Worm (Caenorhabditis elegans) whole organism, mixed stage, embryonic: Measurements from ENCODE around the gene F39F10.2.

Experiments used
- blmp-1 ChIP-seq: fragments of 150-350 bp; optimal IDR thresholded peaks from 2 replicates; lab custom pipeline; 2014; ENCODE audit warnings: missing biosample characterization, missing genetic modification characterization
- ceh-83 ChIP-seq: fragments of 200-800 bp; sonication (Bioruptor generic); optimal IDR thresholded peaks from 2 replicates; lab custom pipeline; 2018; ENCODE audit warnings: mild to moderate bottlenecking, missing genetic modification characterization, missing compliant biosample characterization
- cnd-1 ChIP-seq: fragments of 200-800 bp; sonication (Bioruptor generic); optimal IDR thresholded peaks from 2 replicates; lab custom pipeline; 2018; ENCODE audit warnings: mild to moderate bottlenecking, missing genetic modification characterization, missing compliant biosample characterization
- elt-3 ChIP-seq: fragments of 150-350 bp; optimal IDR thresholded peaks from 2 replicates; lab custom pipeline; 2014; ENCODE audit warnings: missing biosample characterization, missing genetic modification characterization
- flh-1 ChIP-seq: fragments of 200-800 bp; sonication (Bioruptor generic); optimal IDR thresholded peaks from 2 replicates; lab custom pipeline; 2018; ENCODE audit warnings: mild to moderate bottlenecking, missing genetic modification characterization, moderate library complexity, missing compliant biosample characterization
- ham-2 ChIP-seq: fragments of 200-800 bp; sonication (Bioruptor generic); optimal IDR thresholded peaks from 2 replicates; lab custom pipeline; 2018; ENCODE audit warnings: mild to moderate bottlenecking, missing genetic modification characterization, missing compliant biosample characterization
- hlh-1 ChIP-seq: fragments of 150-350 bp; optimal IDR thresholded peaks from 2 replicates; lab custom pipeline; 2014; ENCODE audit warnings: missing biosample characterization, missing genetic modification reagents, missing genetic modification characterization
- nhr-12 ChIP-seq: fragments of 150-350 bp; optimal IDR thresholded peaks from 2 replicates; lab custom pipeline; 2014; ENCODE audit warnings: missing biosample characterization, missing genetic modification characterization
- nhr-237 ChIP-seq: fragments of 150-350 bp; optimal IDR thresholded peaks from 2 replicates; lab custom pipeline; 2014; ENCODE audit warnings: missing biosample characterization, missing genetic modification characterization
- nhr-76 ChIP-seq: sonication (generic microtip); optimal IDR thresholded peaks from 2 replicates; lab custom pipeline; 2017; ENCODE audit warnings: missing biosample characterization, missing genetic modification characterization
- pha-4 ChIP-seq: fragments of 150-350 bp; optimal IDR thresholded peaks from 2 replicates; lab custom pipeline; 2018; ENCODE audit warnings: missing biosample characterization, missing genetic modification reagents, missing genetic modification characterization
- snpc-4 ChIP-seq: fragments of 150-350 bp; optimal IDR thresholded peaks from 2 replicates; lab custom pipeline; 2014; ENCODE audit warnings: missing biosample characterization, missing genetic modification characterization
- unc-62 ChIP-seq: fragments of 150-350 bp; optimal IDR thresholded peaks from 2 replicates; lab custom pipeline; 2014; ENCODE audit warnings: missing biosample characterization, missing genetic modification reagents, missing genetic modification characterization
- ztf-11 ChIP-seq: fragments of 150-350 bp; optimal IDR thresholded peaks from 2 replicates; lab custom pipeline; 2014; ENCODE audit warnings: missing biosample characterization, missing genetic modification characterization

DNA sequence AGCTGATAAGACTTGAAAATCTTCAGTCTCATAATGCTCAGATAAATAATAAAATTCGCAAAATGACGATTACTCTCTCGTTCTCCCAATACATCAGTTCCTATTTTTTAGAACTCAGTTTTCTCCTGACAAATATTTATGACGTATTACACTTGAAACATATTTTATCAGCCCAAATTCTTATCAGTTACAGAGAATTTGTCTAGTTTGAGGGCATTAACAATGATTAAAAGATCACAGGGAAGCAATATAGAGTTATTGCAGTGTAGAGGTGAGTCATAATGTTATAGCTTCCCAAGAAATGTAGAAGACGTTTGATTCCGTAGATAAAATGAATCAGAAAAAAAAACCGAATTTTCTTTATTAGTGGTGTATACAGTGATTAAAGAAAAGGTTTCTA is 24.8 kb downstream of the F39F10.2 start:
- TF ChIP-seq pha-4 (tag; lab: Kevin White, UChicago) (no peak), unc-62 (GFP tag; lab: Kevin White, UChicago) (no peak), nhr-237 (no peak), flh-1 (GFP tag; lab: Kevin White, UChicago) (no peak), ztf-11 (tag; lab: Kevin White, UChicago) (no peak), blmp-1 (no peak), nhr-12 (tag; lab: Kevin White, UChicago) (no peak), nhr-76 (tag; lab: Kevin White, UChicago) (no peak), ceh-83 (GFP tag; lab: Kevin White, UChicago) (no peak), cnd-1 (no peak), snpc-4 (tag; lab: Kevin White, UChicago) (no peak), ham-2 (no peak), elt-3 (tag; lab: Kevin White, UChicago) (no peak), hlh-1 (tag; lab: Kevin White, UChicago) (no peak)
